Worm (Caenorhabditis elegans) whole organism, L1 larva: ENCODE measurements around the gene csn-5.

ENCODE experiments used
- C04F5.9 ChIP-seq: sonication (generic microtip); optimal IDR thresholded peaks from 2 replicates; lab custom pipeline; 2016; ENCODE audit warnings: missing genetic modification characterization, missing compliant biosample characterization
- Y116A8C.19 ChIP-seq: sonication (generic microtip); optimal IDR thresholded peaks from 2 replicates; lab custom pipeline; 2016; ENCODE audit warnings: missing compliant biosample characterization, missing genetic modification characterization, borderline replicate concordance
- aha-1 ChIP-seq: fragments of 150-350 bp; optimal IDR thresholded peaks from 2 replicates; lab custom pipeline; 2014; ENCODE audit warnings: missing biosample characterization, missing genetic modification characterization
- alr-1 ChIP-seq: fragments of 200-800 bp; sonication (Bioruptor generic); optimal IDR thresholded peaks from 2 replicates; lab custom pipeline; 2018; ENCODE audit warnings: borderline replicate concordance, mild to moderate bottlenecking, missing genetic modification characterization, missing compliant biosample characterization
- aly-2 ChIP-seq: fragments of 150-350 bp; optimal IDR thresholded peaks from 2 replicates; lab custom pipeline; 2014; ENCODE audit warnings: missing biosample characterization, missing genetic modification characterization
- ama-1 ChIP-seq: fragments of 150-350 bp; optimal IDR thresholded peaks from 2 replicates; lab custom pipeline; 2014
- ceh-8 ChIP-seq: fragments of 200-800 bp; sonication (Bioruptor generic); optimal IDR thresholded peaks from 2 replicates; lab custom pipeline; 2018; ENCODE audit warnings: mild to moderate bottlenecking, missing genetic modification characterization, moderate library complexity, missing compliant biosample characterization
- ceh-88 ChIP-seq: fragments of 200-800 bp; sonication (Bioruptor generic); IDR thresholded peaks from 2 replicates; pipeline ENCODE4 v1.3.6; 2022; ENCODE audit warnings: missing genetic modification characterization, missing compliant biosample characterization
- ces-1 ChIP-seq: fragments of 150-350 bp; optimal IDR thresholded peaks from 2 replicates; lab custom pipeline; 2014; ENCODE audit warnings: missing biosample characterization, missing genetic modification reagents, missing genetic modification characterization
- dsc-1 ChIP-seq: sonication (generic microtip); optimal IDR thresholded peaks from 2 replicates; lab custom pipeline; 2016; ENCODE audit warnings: mild to moderate bottlenecking, missing genetic modification characterization, missing compliant biosample characterization
- efl-1 ChIP-seq, 4 experiments: fragments of 150-350 bp; optimal IDR thresholded peaks in 3 of 4; peaks in 1 of 4; 1 replicate in 1 of 4; 2 replicates in 3 of 4; lab custom pipeline; 2014; ENCODE audit warnings: missing biosample characterization in 2 of 4, missing genetic modification characterization in 2 of 4, missing genetic modification reagents in 2 of 4
- egl-13 ChIP-seq: sonication (generic microtip); optimal IDR thresholded peaks from 2 replicates; lab custom pipeline; 2016; ENCODE audit warnings: missing genotype, missing genetic modification reagents, missing genetic modification characterization, missing compliant biosample characterization
- elt-2 ChIP-seq: sonication (generic microtip); optimal IDR thresholded peaks from 2 replicates; lab custom pipeline; 2016; ENCODE audit warnings: missing genetic modification characterization, mild to moderate bottlenecking, inconsistent platforms, missing compliant biosample characterization, missing genetic modification reagents
- ets-5 ChIP-seq: fragments of 200-800 bp; sonication (Bioruptor generic); IDR thresholded peaks from 2 replicates; pipeline ENCODE4 v1.3.6; 2022; ENCODE audit warnings: missing genetic modification characterization, missing compliant biosample characterization
- fkh-10 ChIP-seq: sonication (generic microtip); optimal IDR thresholded peaks from 2 replicates; lab custom pipeline; 2017; ENCODE audit warnings: missing biosample characterization, missing genetic modification reagents, missing genetic modification characterization
- fkh-8 ChIP-seq: sonication (generic microtip); optimal IDR thresholded peaks from 2 replicates; lab custom pipeline; 2016; ENCODE audit warnings: mild to moderate bottlenecking, missing genetic modification characterization, missing compliant biosample characterization
- fos-1 ChIP-seq: fragments of 150-350 bp; optimal IDR thresholded peaks from 2 replicates; lab custom pipeline; 2014; ENCODE audit warnings: missing biosample characterization, missing genetic modification characterization
- grh-1 ChIP-seq: fragments of 200-800 bp; sonication (Bioruptor generic); IDR thresholded peaks from 2 replicates; pipeline ENCODE4 v1.3.6; 2022; ENCODE audit warnings: missing genetic modification reagents, missing genetic modification characterization, missing compliant biosample characterization
- hlh-4 ChIP-seq: sonication (generic microtip); optimal IDR thresholded peaks from 2 replicates; lab custom pipeline; 2016; ENCODE audit warnings: mild to moderate bottlenecking, missing genetic modification characterization, missing compliant biosample characterization
- isw-1 ChIP-seq: fragments of 200-800 bp; sonication (Bioruptor generic); IDR thresholded peaks from 2 replicates; pipeline ENCODE4 v1.3.6; 2022; ENCODE audit warnings: missing genetic modification characterization, missing compliant biosample characterization
- jun-1 ChIP-seq: fragments of 150-350 bp; optimal IDR thresholded peaks from 2 replicates; lab custom pipeline; 2014; ENCODE audit warnings: missing biosample characterization, missing genetic modification reagents, missing genetic modification characterization
- lin-13 ChIP-seq: fragments of 150-350 bp; optimal IDR thresholded peaks from 2 replicates; lab custom pipeline; 2014; ENCODE audit warnings: missing biosample characterization, missing genetic modification reagents, missing genetic modification characterization
- lin-14 ChIP-seq: fragments of 200-800 bp; sonication (Bioruptor generic); optimal IDR thresholded peaks from 2 replicates; lab custom pipeline; 2018; ENCODE audit warnings: mild to moderate bottlenecking, missing genetic modification characterization, moderate library complexity, missing compliant biosample characterization
- lin-15B ChIP-seq: fragments of 150-350 bp; sonication (generic microtip); optimal IDR thresholded peaks from 3 replicates; lab custom pipeline; 2014; ENCODE audit warnings: missing biosample characterization, missing genetic modification characterization
- lin-35 ChIP-seq, 2 experiments: fragments of 150-350 bp; optimal IDR thresholded peaks; 2 replicates each; lab custom pipeline; 2014; ENCODE audit warnings: missing biosample characterization in 2 of 2, missing genetic modification characterization in 2 of 2, missing genetic modification reagents in 2 of 2
- lin-39 ChIP-seq: fragments of 150-350 bp; optimal IDR thresholded peaks from 2 replicates; lab custom pipeline; 2014; ENCODE audit warnings: missing biosample characterization, missing genetic modification reagents, missing genetic modification characterization
- mab-9 ChIP-seq: fragments of 200-800 bp; sonication (Bioruptor generic); IDR thresholded peaks from 2 replicates; pipeline ENCODE4 v1.3.6; 2022; ENCODE audit warnings: missing genetic modification reagents, missing genetic modification characterization, missing compliant biosample characterization
- mef-2 ChIP-seq: fragments of 150-350 bp; optimal IDR thresholded peaks from 2 replicates; lab custom pipeline; 2014; ENCODE audit warnings: missing biosample characterization, missing genetic modification characterization
- nhr-11 ChIP-seq: fragments of 150-350 bp; optimal IDR thresholded peaks from 2 replicates; lab custom pipeline; 2014; ENCODE audit warnings: missing biosample characterization, missing genetic modification characterization
- nhr-12 ChIP-seq: sonication (generic microtip); optimal IDR thresholded peaks from 2 replicates; lab custom pipeline; 2017; ENCODE audit warnings: missing biosample characterization, missing genetic modification characterization
- nhr-20 ChIP-seq: sonication (generic microtip); optimal IDR thresholded peaks from 2 replicates; lab custom pipeline; 2016; ENCODE audit warnings: mild to moderate bottlenecking, missing genetic modification characterization, missing compliant biosample characterization
- nhr-47 ChIP-seq: sonication (generic microtip); optimal IDR thresholded peaks from 2 replicates; lab custom pipeline; 2016; ENCODE audit warnings: mild to moderate bottlenecking, missing genetic modification characterization, moderate library complexity, missing compliant biosample characterization
- nhr-71 ChIP-seq: sonication (generic microtip); optimal IDR thresholded peaks from 2 replicates; lab custom pipeline; 2016; ENCODE audit warnings: mild to moderate bottlenecking, missing genetic modification characterization, moderate library complexity, missing compliant biosample characterization
- nhr-76 ChIP-seq: sonication (generic microtip); optimal IDR thresholded peaks from 2 replicates; lab custom pipeline; 2017; ENCODE audit warnings: missing biosample characterization, missing genetic modification characterization
- nhr-77 ChIP-seq: fragments of 150-350 bp; optimal IDR thresholded peaks from 2 replicates; lab custom pipeline; 2014; ENCODE audit warnings: missing biosample characterization, missing genetic modification characterization
- nhr-90 ChIP-seq: sonication (generic microtip); optimal IDR thresholded peaks from 2 replicates; lab custom pipeline; 2016; ENCODE audit warnings: mild to moderate bottlenecking, missing genetic modification characterization, missing compliant biosample characterization; ENCODE audit not compliant: poor library complexity
- pag-3 ChIP-seq: sonication (generic microtip); optimal IDR thresholded peaks from 2 replicates; lab custom pipeline; 2017; ENCODE audit warnings: missing genetic modification characterization, mild to moderate bottlenecking, missing compliant biosample characterization, antibody characterized with exemption, borderline replicate concordance; ENCODE audit not compliant: insufficient read depth
- pax-3 ChIP-seq: fragments of 200-800 bp; sonication (Bioruptor generic); optimal IDR thresholded peaks from 2 replicates; lab custom pipeline; 2018; ENCODE audit warnings: mild to moderate bottlenecking, missing genetic modification characterization, moderate library complexity, missing compliant biosample characterization
- pqm-1 ChIP-seq: sonication (generic microtip); optimal IDR thresholded peaks from 3 replicates; lab custom pipeline; 2017; ENCODE audit warnings: missing biosample characterization, missing genetic modification characterization
- rnt-1 ChIP-seq: sonication (generic microtip); optimal IDR thresholded peaks from 2 replicates; lab custom pipeline; 2016; ENCODE audit warnings: mild to moderate bottlenecking, missing genetic modification characterization, moderate library complexity, missing compliant biosample characterization
- skn-1 ChIP-seq: fragments of 150-350 bp; optimal IDR thresholded peaks from 2 replicates; lab custom pipeline; 2014; ENCODE audit warnings: missing biosample characterization, missing genetic modification characterization
- snpc-4 ChIP-seq: fragments of 150-350 bp; optimal IDR thresholded peaks from 2 replicates; lab custom pipeline; 2014; ENCODE audit warnings: missing biosample characterization, missing genetic modification characterization
- sox-4 ChIP-seq: sonication (generic microtip); optimal IDR thresholded peaks from 2 replicates; lab custom pipeline; 2016; ENCODE audit warnings: missing genetic modification characterization, missing compliant biosample characterization
- swsn-7 ChIP-seq: sonication (generic microtip); optimal IDR thresholded peaks from 2 replicates; lab custom pipeline; 2016; ENCODE audit warnings: missing genetic modification characterization, missing compliant biosample characterization
- unc-30 ChIP-seq: sonication (generic microtip); optimal IDR thresholded peaks from 2 replicates; lab custom pipeline; 2017; ENCODE audit warnings: missing biosample characterization, missing genetic modification characterization
- unc-86 ChIP-seq: sonication (generic microtip); optimal IDR thresholded peaks from 2 replicates; lab custom pipeline; 2016; ENCODE audit warnings: missing genetic modification characterization, missing compliant biosample characterization
- unc-98 ChIP-seq: fragments of 200-800 bp; sonication (Bioruptor generic); IDR thresholded peaks from 2 replicates; pipeline ENCODE4 v1.3.6; 2022; ENCODE audit warnings: missing genetic modification characterization, missing compliant biosample characterization
- xbp-1 ChIP-seq: sonication (generic microtip); optimal IDR thresholded peaks from 2 replicates; lab custom pipeline; 2016; ENCODE audit warnings: missing genetic modification characterization, missing compliant biosample characterization
- zag-1 ChIP-seq: fragments of 150-350 bp; optimal IDR thresholded peaks from 2 replicates; lab custom pipeline; 2014; ENCODE audit warnings: missing biosample characterization, missing genetic modification characterization

csn-5 gene

ce11 chrIV:5657126-5657666 is 7.9 kb downstream of the csn-5 start (continued):
- TF ChIP-seq lin-39: no peak
- no peak for TF ChIP-seq hlh-4 (tag; lab: Kevin White, UChicago)
- TF ChIP-seq nhr-77 (tag; lab: Kevin White, UChicago): peak; percentile 92
- TF ChIP-seq sox-4 (tag; lab: Kevin White, UChicago): no peak
- peak; percentile 83 for TF ChIP-seq fkh-8 (tag; lab: Kevin White, UChicago)
- peak; percentile 1 for TF ChIP-seq unc-86
- TF ChIP-seq C04F5.9 (tag; lab: Kevin White, UChicago): peak; percentile 16
- no peak for TF ChIP-seq mef-2 (tag; lab: Kevin White, UChicago)
- peak; percentile 51 for TF ChIP-seq pax-3
- no peak for TF ChIP-seq ceh-8 (GFP tag; lab: Kevin White, UChicago)
- TF ChIP-seq ceh-88 (GFP tag; lab: Robert Waterston, UW): peak; percentile 56; the same call in 1 of the 2 replicates
- peak; percentile 54 for TF ChIP-seq snpc-4
- no peak for TF ChIP-seq aly-2 (tag; lab: Kevin White, UChicago)
- peak; percentile 53 for TF ChIP-seq aha-1 (tag; lab: Kevin White, UChicago)
- peak; percentile 63 for TF ChIP-seq isw-1 (GFP tag; lab: Robert Waterston, UW)
- peak; percentile 48 for TF ChIP-seq fos-1
- TF ChIP-seq lin-35 (GFP tag; optimal IDR thresholded peaks at IDR 0.05; lab: Kevin White, UChicago): peak; percentile 69 to 79
- TF ChIP-seq zag-1: no peak
- no peak for TF ChIP-seq skn-1 (tag; lab: Kevin White, UChicago)
- peak; percentile 36; the same call in 1 of the 2 replicates for TF ChIP-seq unc-98 (GFP tag; lab: Robert Waterston, UW)
- TF ChIP-seq ama-1 (lab: Kevin White, UChicago): no peak
- TF ChIP-seq grh-1 (GFP tag; lab: Robert Waterston, UW): peak; percentile 70
- no peak for TF ChIP-seq lin-15B
- peak; percentile 71 for TF ChIP-seq xbp-1 (tag; lab: Kevin White, UChicago)
- TF ChIP-seq egl-13 (tag; lab: Kevin White, UChicago): no peak
- TF ChIP-seq elt-2 (tag; lab: Kevin White, UChicago): no peak
- no peak for TF ChIP-seq nhr-76 (tag; lab: Kevin White, UChicago)
- TF ChIP-seq ces-1 (GFP tag; lab: Kevin White, UChicago): no peak
- TF ChIP-seq pqm-1 (tag; lab: Kevin White, UChicago): no peak
- peak; percentile 70 for TF ChIP-seq lin-13 (GFP tag; lab: Kevin White, UChicago)
- peak; percentile 67 for TF ChIP-seq nhr-11 (tag; lab: Kevin White, UChicago)
- TF ChIP-seq alr-1 (tag; lab: Kevin White, UChicago): no peak
- 0 out of 2 replicates have a peak, but pooled peaks have one; percentile 36 for TF ChIP-seq mab-9 (GFP tag; lab: Robert Waterston, UW)
- TF ChIP-seq nhr-12: no peak
- peak; percentile 88 for TF ChIP-seq nhr-90 (tag; lab: Kevin White, UChicago)
- TF ChIP-seq nhr-71 (tag; lab: Kevin White, UChicago): peak; percentile 95

- TF ChIP-seq grh-1 (GFP tag; lab: Robert Waterston, UW) (no peak), ceh-8 (GFP tag; lab: Kevin White, UChicago) (no peak), lin-15B (no peak), nhr-76 (tag; lab: Kevin White, UChicago) (no peak), xbp-1 (tag; lab: Kevin White, UChicago) (no peak), jun-1 (no peak), fkh-8 (tag; lab: Kevin White, UChicago) (peak; percentile 72), efl-1 (optimal IDR thresholded peaks at IDR 0.05; lab: Kevin White, UChicago) (no peak), efl-1 (GFP tag; optimal IDR thresholded peaks at IDR 0.05 in 1 of 2; lab: Kevin White, UChicago) (peak in 1 of 2 experiments; percentile 67), pax-3 (no peak), nhr-77 (tag; lab: Kevin White, UChicago) (no peak), isw-1 (GFP tag; lab: Robert Waterston, UW) (no peak), rnt-1 (tag; lab: Kevin White, UChicago) (no peak), nhr-71 (tag; lab: Kevin White, UChicago) (peak; percentile 69), aly-2 (tag; lab: Kevin White, UChicago) (no peak), pag-3 (tag; lab: Kevin White, UChicago) (no peak), Y116A8C.19 (tag; lab: Kevin White, UChicago) (no peak), hlh-4 (tag; lab: Kevin White, UChicago) (peak; percentile 30), nhr-20 (peak; percentile 31), dsc-1 (tag; lab: Kevin White, UChicago) (peak; percentile 59), ets-5 (GFP tag; lab: Robert Waterston, UW) (no peak), fos-1 (no peak), swsn-7 (tag; lab: Kevin White, UChicago) (peak; percentile 23), elt-2 (tag; lab: Kevin White, UChicago) (peak; percentile 19), lin-14 (GFP tag; lab: Kevin White, UChicago) (peak; percentile 23), nhr-47 (tag; lab: Kevin White, UChicago) (peak; percentile 63), aha-1 (tag; lab: Kevin White, UChicago) (no peak), fkh-10 (GFP tag; lab: Kevin White, UChicago) (no peak), unc-30 (tag; lab: Kevin White, UChicago) (no peak), unc-86 (peak; percentile 24)
These were observed 8.9 kb downstream of the csn-5 start for ce11 chrIV:5658225-5658624.
